Worm (Caenorhabditis elegans) whole organism, young adult: ENCODE results near the gene Y41G9A.10.

ENCODE experiments used
- dox-1 ChIP-seq: fragments of 200-800 bp; sonication (Bioruptor generic); IDR thresholded peaks from 2 replicates; pipeline ENCODE4 v1.3.6; 2022; ENCODE audit warnings: missing genetic modification reagents, missing genetic modification characterization, missing compliant biosample characterization
- egl-44 ChIP-seq: fragments of 200-800 bp; sonication (Bioruptor generic); IDR thresholded peaks from 2 replicates; pipeline ENCODE4 v1.3.6; 2022; ENCODE audit warnings: missing genetic modification reagents, missing genetic modification characterization, missing compliant biosample characterization

- TF ChIP-seq dox-1 (no peak), egl-44 (GFP tag; lab: Robert Waterston, UW) (no peak)
Measured at ce11 chrX:2927576-2927975, 18.8 kb downstream of the Y41G9A.10 start.
